Fruit fly (Drosophila melanogaster) whole organism, embryonic: Measurements from ENCODE around the gene eEF1delta.

Experiments
- Adf1 ChIP-seq: fragments of 200-800 bp; sonication (Bioruptor generic); IDR thresholded peaks from 2 replicates; pipeline ENCODE4 v1.3.6; 2022; ENCODE audit warnings: missing biosample characterization, missing genetic modification characterization
- BEAF-32 ChIP-seq: fragments of 200-800 bp; sonication (Bioruptor generic); optimal IDR thresholded peaks from 3 replicates; lab custom pipeline; 2017; ENCODE audit warnings: missing biosample characterization, missing genetic modification characterization, mild to moderate bottlenecking, moderate library complexity, missing genetic modification reagents
- Bdp1 ChIP-seq: fragments of 200-800 bp; sonication (Bioruptor generic); optimal IDR thresholded peaks from 3 replicates; lab custom pipeline; 2016; ENCODE audit warnings: missing biosample characterization, missing genetic modification characterization
- CG10267 ChIP-seq: fragments of 200-800 bp; sonication (Bioruptor generic); optimal IDR thresholded peaks from 2 replicates; lab custom pipeline; 2018; ENCODE audit warnings: missing biosample characterization, mild to moderate bottlenecking, missing genetic modification characterization, moderate library complexity
- CG10565 ChIP-seq: fragments of 200-800 bp; sonication (Bioruptor generic); optimal IDR thresholded peaks from 3 replicates; lab custom pipeline; 2016; ENCODE audit warnings: missing biosample characterization, mild to moderate bottlenecking, missing genetic modification characterization
- CG10654 ChIP-seq: fragments of 200-800 bp; sonication (Bioruptor generic); optimal IDR thresholded peaks from 2 replicates; lab custom pipeline; 2016; ENCODE audit warnings: missing biosample characterization, missing genetic modification characterization
- CG11398 ChIP-seq: fragments of 200-800 bp; sonication (Bioruptor generic); optimal IDR thresholded peaks from 2 replicates; lab custom pipeline; 2016; ENCODE audit warnings: missing biosample characterization, missing genetic modification characterization
- CG11504 ChIP-seq: fragments of 200-800 bp; sonication (Bioruptor generic); optimal IDR thresholded peaks from 3 replicates; lab custom pipeline; 2019; ENCODE audit warnings: missing biosample characterization, mild to moderate bottlenecking, missing genetic modification characterization, moderate library complexity
- CG12236 ChIP-seq: fragments of 200-800 bp; sonication (Bioruptor generic); optimal IDR thresholded peaks from 2 replicates; lab custom pipeline; 2016; ENCODE audit warnings: missing biosample characterization, missing genetic modification characterization
- CG13296 ChIP-seq: fragments of 200-800 bp; sonication (Bioruptor generic); optimal IDR thresholded peaks from 3 replicates; lab custom pipeline; 2018; ENCODE audit warnings: missing biosample characterization, mild to moderate bottlenecking, missing genetic modification characterization
- CG16863 ChIP-seq: fragments of 200-800 bp; sonication (Bioruptor generic); optimal IDR thresholded peaks from 3 replicates; lab custom pipeline; 2016; ENCODE audit warnings: missing biosample characterization, missing genetic modification characterization
- CG17361 ChIP-seq: fragments of 200-800 bp; sonication (Bioruptor generic); IDR thresholded peaks from 3 replicates; pipeline ENCODE4 v1.3.6; 2022; ENCODE audit warnings: missing biosample characterization, missing genetic modification characterization
- CG17385 ChIP-seq: fragments of 200-800 bp; sonication (Bioruptor generic); optimal IDR thresholded peaks from 3 replicates; lab custom pipeline; 2018; ENCODE audit warnings: missing biosample characterization, mild to moderate bottlenecking, missing genetic modification characterization
- CG17568 ChIP-seq: fragments of 200-800 bp; sonication (Bioruptor generic); optimal IDR thresholded peaks from 2 replicates; lab custom pipeline; 2018; ENCODE audit warnings: missing biosample characterization, mild to moderate bottlenecking, missing genetic modification characterization, moderate library complexity
- CG17912 ChIP-seq: fragments of 200-800 bp; sonication (Bioruptor generic); optimal IDR thresholded peaks from 2 replicates; lab custom pipeline; 2018; ENCODE audit warnings: missing biosample characterization, mild to moderate bottlenecking, missing genetic modification characterization
- CG2116 ChIP-seq: fragments of 200-800 bp; sonication (Bioruptor generic); optimal IDR thresholded peaks from 3 replicates; lab custom pipeline; 2018; ENCODE audit warnings: missing biosample characterization, mild to moderate bottlenecking, missing genetic modification characterization
- CG2202 ChIP-seq: fragments of 200-800 bp; sonication (Bioruptor generic); optimal IDR thresholded peaks from 2 replicates; lab custom pipeline; 2018; ENCODE audit warnings: missing biosample characterization, mild to moderate bottlenecking, missing genetic modification characterization
- CG31365 ChIP-seq: fragments of 200-800 bp; sonication (Bioruptor generic); optimal IDR thresholded peaks from 2 replicates; lab custom pipeline; 2018; ENCODE audit warnings: missing biosample characterization, mild to moderate bottlenecking, missing genetic modification characterization
- CG3163 ChIP-seq: fragments of 200-800 bp; sonication (Bioruptor generic); optimal IDR thresholded peaks from 3 replicates; lab custom pipeline; 2016; ENCODE audit warnings: missing biosample characterization, missing genetic modification characterization
- CG33557 ChIP-seq: fragments of 200-800 bp; sonication (Bioruptor generic); optimal IDR thresholded peaks from 2 replicates; lab custom pipeline; 2019; ENCODE audit warnings: missing biosample characterization, mild to moderate bottlenecking, missing genetic modification characterization, moderate library complexity
- CG4617 ChIP-seq: fragments of 200-800 bp; sonication (Bioruptor generic); optimal IDR thresholded peaks from 3 replicates; lab custom pipeline; 2016; ENCODE audit warnings: missing biosample characterization, missing genetic modification characterization, borderline replicate concordance
- CG6272 ChIP-seq: fragments of 200-800 bp; sonication (Bioruptor generic); IDR thresholded peaks from 2 replicates; pipeline ENCODE4 v1.3.6; 2022; ENCODE audit warnings: missing biosample characterization, missing genetic modification characterization
- CG6813 ChIP-seq: fragments of 200-800 bp; sonication (Bioruptor generic); optimal IDR thresholded peaks from 2 replicates; lab custom pipeline; 2017; ENCODE audit warnings: missing biosample characterization, missing genetic modification characterization, mild to moderate bottlenecking, moderate library complexity, missing genetic modification reagents
- CG8765 ChIP-seq: fragments of 200-800 bp; sonication (Bioruptor generic); IDR thresholded peaks from 2 replicates; pipeline ENCODE4 v1.3.6; 2022; ENCODE audit warnings: missing biosample characterization, missing genetic modification characterization
- CG9727 ChIP-seq: fragments of 200-800 bp; sonication (Bioruptor generic); optimal IDR thresholded peaks from 3 replicates; lab custom pipeline; 2017; ENCODE audit warnings: missing biosample characterization, mild to moderate bottlenecking, missing genetic modification characterization
- Chrac-16 ChIP-seq: fragments of 200-800 bp; sonication (Bioruptor generic); optimal IDR thresholded peaks from 3 replicates; lab custom pipeline; 2016; ENCODE audit warnings: missing biosample characterization, missing genetic modification characterization
- Dek ChIP-seq: fragments of 200-800 bp; sonication (Bioruptor generic); optimal IDR thresholded peaks from 3 replicates; lab custom pipeline; 2019; ENCODE audit warnings: missing biosample characterization, mild to moderate bottlenecking, missing genetic modification characterization, moderate library complexity
- Dip3 ChIP-seq: fragments of 200-800 bp; sonication (Bioruptor generic); optimal IDR thresholded peaks from 3 replicates; lab custom pipeline; 2016; ENCODE audit warnings: missing biosample characterization, missing genetic modification characterization
- Doc2 ChIP-seq: fragments of 200-800 bp; sonication (Bioruptor generic); IDR thresholded peaks from 2 replicates; pipeline ENCODE4 v1.3.6; 2022; ENCODE audit warnings: missing biosample characterization, missing genetic modification characterization
- ERR ChIP-seq: fragments of 200-800 bp; sonication (Bioruptor generic); optimal IDR thresholded peaks from 2 replicates; lab custom pipeline; 2016; ENCODE audit warnings: missing biosample characterization, missing genetic modification characterization
- HmgZ ChIP-seq: fragments of 200-800 bp; sonication (Bioruptor generic); optimal IDR thresholded peaks from 2 replicates; lab custom pipeline; 2018; ENCODE audit warnings: missing biosample characterization, mild to moderate bottlenecking, missing genetic modification characterization
- NC2β ChIP-seq: fragments of 200-800 bp; sonication (Bioruptor generic); optimal IDR thresholded peaks from 2 replicates; lab custom pipeline; 2016; ENCODE audit warnings: missing biosample characterization, missing genetic modification characterization
- Oli ChIP-seq: fragments of 200-800 bp; sonication (Bioruptor generic); optimal IDR thresholded peaks from 2 replicates; lab custom pipeline; 2018; ENCODE audit warnings: missing biosample characterization, mild to moderate bottlenecking, missing genetic modification characterization, moderate library complexity
- Side ChIP-seq: fragments of 200-800 bp; sonication (Bioruptor generic); optimal IDR thresholded peaks from 2 replicates; lab custom pipeline; 2016; ENCODE audit warnings: missing biosample characterization, missing genetic modification characterization
- YL-1 ChIP-seq: fragments of 200-800 bp; sonication (Bioruptor generic); optimal IDR thresholded peaks from 3 replicates; lab custom pipeline; 2017; ENCODE audit warnings: missing biosample characterization, mild to moderate bottlenecking, missing genetic modification characterization
- amos ChIP-seq: fragments of 200-800 bp; sonication (Bioruptor generic); IDR thresholded peaks from 2 replicates; pipeline ENCODE4 v1.3.6; 2022; ENCODE audit warnings: missing biosample characterization, missing genetic modification characterization; ENCODE audit not compliant: partially characterized antibody
- bcd ChIP-seq: fragments of 200-800 bp; sonication (Bioruptor generic); optimal IDR thresholded peaks from 2 replicates; lab custom pipeline; 2017; ENCODE audit warnings: missing biosample characterization, mild to moderate bottlenecking, missing genetic modification characterization
- btn ChIP-seq: fragments of 200-800 bp; sonication (Bioruptor generic); optimal IDR thresholded peaks from 2 replicates; lab custom pipeline; 2016; ENCODE audit warnings: missing biosample characterization, missing genetic modification characterization
- en ChIP-seq: fragments of 200-800 bp; sonication (Bioruptor generic); optimal IDR thresholded peaks from 2 replicates; lab custom pipeline; 2016; ENCODE audit warnings: missing biosample characterization, missing genetic modification characterization
- hkb ChIP-seq, 2 experiments: fragments of 200-800 bp in 1 of 2; fragments of >200 bp in 1 of 2; sonication (Bioruptor generic) in 1 of 2; IDR thresholded peaks in 1 of 2; optimal IDR thresholded peaks in 1 of 2; 2 replicates each; pipeline versions ENCODE4 v1.3.6 to Lab custom; 2017 to 2022; ENCODE audit warnings: missing biosample characterization in 1 of 2, missing genetic modification characterization in 1 of 2
- ind ChIP-seq: fragments of 200-800 bp; sonication (Bioruptor generic); optimal IDR thresholded peaks from 3 replicates; lab custom pipeline; 2016; ENCODE audit warnings: missing biosample characterization, missing genetic modification characterization
- inv ChIP-seq: fragments of 200-800 bp; sonication (Bioruptor generic); IDR thresholded peaks from 2 replicates; pipeline ENCODE4 v1.3.6; 2022; ENCODE audit warnings: missing biosample characterization, missing genetic modification characterization; ENCODE audit not compliant: partially characterized antibody
- jigr1 ChIP-seq: fragments of 200-800 bp; sonication (Bioruptor generic); IDR thresholded peaks from 3 replicates; pipeline ENCODE4 v1.3.6; 2022; ENCODE audit warnings: missing biosample characterization, missing genetic modification characterization
- lab ChIP-seq: fragments of 200-800 bp; sonication (Bioruptor generic); optimal IDR thresholded peaks from 3 replicates; lab custom pipeline; 2017; ENCODE audit warnings: missing biosample characterization, missing genetic modification characterization, mild to moderate bottlenecking, moderate library complexity, missing genetic modification reagents
- oc ChIP-seq: fragments of 200-800 bp; sonication (Bioruptor generic); optimal IDR thresholded peaks from 2 replicates; lab custom pipeline; 2018; ENCODE audit warnings: missing biosample characterization, mild to moderate bottlenecking, missing genetic modification characterization, moderate library complexity
- pho ChIP-seq: fragments of 200-800 bp; sonication (Bioruptor generic); optimal IDR thresholded peaks from 2 replicates; lab custom pipeline; 2016; ENCODE audit warnings: missing biosample characterization, missing genetic modification characterization
- slou ChIP-seq: fragments of 200-800 bp; sonication (Bioruptor generic); optimal IDR thresholded peaks from 3 replicates; lab custom pipeline; 2016; ENCODE audit warnings: missing biosample characterization, missing genetic modification characterization
- sob ChIP-seq: fragments of 200-800 bp; sonication (Bioruptor generic); IDR thresholded peaks from 2 replicates; pipeline ENCODE4 v1.3.6; 2022; ENCODE audit warnings: missing biosample characterization, missing genetic modification characterization
- wdn ChIP-seq: fragments of 200-800 bp; sonication (Bioruptor generic); IDR thresholded peaks from 2 replicates; pipeline ENCODE4 v1.3.6; 2022; ENCODE audit warnings: missing biosample characterization, missing genetic modification characterization

Gene eEF1delta

DNA sequence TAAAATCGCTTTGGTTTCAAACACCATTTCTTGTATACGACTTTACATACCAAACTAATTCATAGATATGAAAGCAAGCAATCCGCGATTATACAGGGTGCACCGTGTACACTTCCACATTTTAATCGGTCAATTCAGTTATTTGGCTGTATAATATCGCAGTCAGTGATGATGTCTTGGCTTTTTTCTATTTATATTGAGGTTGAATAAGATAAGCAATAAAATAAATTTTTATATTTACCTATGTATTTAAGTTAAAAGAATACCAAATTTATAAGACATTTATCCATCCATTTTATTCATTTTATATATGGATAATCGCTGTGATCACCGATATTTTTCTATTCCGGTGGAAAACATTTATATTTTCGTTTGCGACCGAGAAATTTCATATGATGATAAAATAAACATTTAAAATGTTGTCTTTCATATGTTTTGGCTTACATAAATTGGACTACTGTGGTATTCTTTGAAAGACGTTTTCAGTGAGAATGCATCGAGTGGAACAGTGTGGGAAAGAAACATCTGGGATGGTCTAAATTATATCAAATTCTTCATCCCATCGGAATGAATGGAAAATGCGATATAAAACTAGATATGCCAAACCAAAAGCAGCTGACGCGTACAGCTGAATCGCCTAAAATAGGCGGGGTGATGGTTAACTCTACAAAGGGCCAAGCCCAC, 5.4 kb upstream of the eEF1delta start, which contains the start of gene CG5708 (continued):
- no peak for TF ChIP-seq pho (GFP tag; lab: Kevin White, UChicago)
- TF ChIP-seq CG17912, result no peak
- no peak for TF ChIP-seq CG10654 (GFP tag; lab: Kevin White, UChicago)
- peak; percentile 25 for TF ChIP-seq CG10267
- no peak for TF ChIP-seq ind (GFP tag; lab: Kevin White, UChicago)
- no peak for TF ChIP-seq CG31365 (tag; lab: Kevin White, UChicago)
- no peak for TF ChIP-seq Dek
- no peak for TF ChIP-seq CG16863 (GFP tag; lab: Kevin White, UChicago)
- no peak for TF ChIP-seq slou (GFP tag; lab: Kevin White, UChicago)
- no peak for TF ChIP-seq CG11398 (GFP tag; lab: Kevin White, UChicago)
- TF ChIP-seq en, result no peak
- TF ChIP-seq Side (GFP tag; lab: Kevin White, UChicago), result no peak
- TF ChIP-seq BEAF-32 (GFP tag; lab: Kevin White, UChicago), result peak; percentile 73
- no peak for TF ChIP-seq CG10565
- peak; percentile 42 for TF ChIP-seq HmgZ
- no peak for TF ChIP-seq ERR (GFP tag; lab: Kevin White, UChicago)
- peak; percentile 66; the same call in 2 of the 3 replicates for TF ChIP-seq CG17361 (GFP tag; lab: Robert Waterston, UW)
- TF ChIP-seq CG4617 (GFP tag; lab: Kevin White, UChicago), result peak; percentile 73
- no peak for TF ChIP-seq lab
- TF ChIP-seq CG3163 (GFP tag; lab: Kevin White, UChicago), result no peak
- no peak for TF ChIP-seq CG8765 (GFP tag; lab: Robert Waterston, UW)
- TF ChIP-seq CG17385 (GFP tag; lab: Kevin White, UChicago), result no peak
- no peak for TF ChIP-seq hkb (optimal IDR thresholded peaks at IDR 0.05; lab: Kevin White, UChicago)
- no peak for TF ChIP-seq hkb (GFP tag; IDR thresholded peaks at IDR 0.05; lab: Robert Waterston, UW)
- no peak for TF ChIP-seq YL-1 (GFP tag; lab: Kevin White, UChicago)
- no peak for TF ChIP-seq Chrac-16 (GFP tag; lab: Kevin White, UChicago)
- no peak for TF ChIP-seq Dip3 (GFP tag; lab: Kevin White, UChicago)
- TF ChIP-seq jigr1 (GFP tag; lab: Robert Waterston, UW), result no peak
- no peak for TF ChIP-seq CG9727 (GFP tag; lab: Kevin White, UChicago)
- TF ChIP-seq sob (GFP tag; lab: Robert Waterston, UW), result 0 out of 2 replicates have a peak, but pooled peaks have one; percentile 39
- TF ChIP-seq oc (tag; lab: Kevin White, UChicago), result no peak
- TF ChIP-seq CG33557 (GFP tag; lab: Kevin White, UChicago), result no peak
- TF ChIP-seq CG11504 (tag; lab: Kevin White, UChicago), result no peak
- TF ChIP-seq CG17568 (GFP tag; lab: Kevin White, UChicago), result no peak
- peak; percentile 23 for TF ChIP-seq CG2116
- no peak for TF ChIP-seq bcd (GFP tag; lab: Kevin White, UChicago)
- TF ChIP-seq CG6813 (GFP tag; lab: Kevin White, UChicago), result no peak
- TF ChIP-seq inv (GFP tag; lab: Robert Waterston, UW), result peak; percentile 57; the same call in 1 of the 2 replicates
- no peak for TF ChIP-seq Oli (tag; lab: Kevin White, UChicago)
- no peak for TF ChIP-seq CG2202 (tag; lab: Kevin White, UChicago)
- TF ChIP-seq Doc2 (GFP tag; lab: Robert Waterston, UW), result no peak
- no peak for TF ChIP-seq NC2β (GFP tag; lab: Kevin White, UChicago)
- no peak for TF ChIP-seq CG6272 (GFP tag; lab: Robert Waterston, UW)
- TF ChIP-seq Bdp1, result no peak
- TF ChIP-seq CG12236 (GFP tag; lab: Kevin White, UChicago), result no peak
- TF ChIP-seq wdn, result no peak
- TF ChIP-seq btn, result no peak
- no peak for TF ChIP-seq CG13296
- peak; percentile 68; the same call in 1 of the 2 replicates for TF ChIP-seq amos (GFP tag; lab: Robert Waterston, UW)
- TF ChIP-seq Adf1 (GFP tag; lab: Robert Waterston, UW), result no peak
